Fruit fly (Drosophila melanogaster) whole organism, prepupa: ENCODE results near the gene Sec15.

Experiments
- CG16779 ChIP-seq: fragments of 200-800 bp; sonication (Bioruptor generic); optimal IDR thresholded peaks from 3 replicates; lab custom pipeline; 2017; ENCODE audit warnings: missing biosample characterization, mild to moderate bottlenecking, missing genetic modification characterization
- CG6854 ChIP-seq: fragments of 200-800 bp; sonication (Bioruptor generic); optimal IDR thresholded peaks from 2 replicates; lab custom pipeline; 2017; ENCODE audit warnings: missing biosample characterization, mild to moderate bottlenecking, missing genetic modification characterization
- CG8119 ChIP-seq: fragments of 200-800 bp; sonication (Bioruptor generic); IDR thresholded peaks from 3 replicates; pipeline ENCODE4 v1.3.6; 2022; ENCODE audit warnings: missing biosample characterization, missing genetic modification characterization
- CG8632 ChIP-seq: fragments of 200-800 bp; sonication (Bioruptor generic); optimal IDR thresholded peaks from 3 replicates; lab custom pipeline; 2016; ENCODE audit warnings: missing biosample characterization, missing genetic modification characterization
- Gug ChIP-seq: fragments of 200-800 bp; sonication (Bioruptor generic); IDR thresholded peaks from 2 replicates; pipeline ENCODE4 v1.3.6; 2022; ENCODE audit warnings: missing biosample characterization, missing genetic modification characterization
- OdsH ChIP-seq: fragments of 200-800 bp; sonication (Bioruptor generic); optimal IDR thresholded peaks from 3 replicates; lab custom pipeline; 2016; ENCODE audit warnings: missing biosample characterization, missing genetic modification characterization
- Smox ChIP-seq: fragments of 200-800 bp; sonication (Bioruptor generic); optimal IDR thresholded peaks from 3 replicates; lab custom pipeline; 2016; ENCODE audit warnings: missing biosample characterization, missing genetic modification characterization
- pdm3 ChIP-seq: fragments of 200-800 bp; sonication (Bioruptor generic); optimal IDR thresholded peaks from 3 replicates; lab custom pipeline; 2016; ENCODE audit warnings: missing biosample characterization, missing genetic modification characterization

DNA sequence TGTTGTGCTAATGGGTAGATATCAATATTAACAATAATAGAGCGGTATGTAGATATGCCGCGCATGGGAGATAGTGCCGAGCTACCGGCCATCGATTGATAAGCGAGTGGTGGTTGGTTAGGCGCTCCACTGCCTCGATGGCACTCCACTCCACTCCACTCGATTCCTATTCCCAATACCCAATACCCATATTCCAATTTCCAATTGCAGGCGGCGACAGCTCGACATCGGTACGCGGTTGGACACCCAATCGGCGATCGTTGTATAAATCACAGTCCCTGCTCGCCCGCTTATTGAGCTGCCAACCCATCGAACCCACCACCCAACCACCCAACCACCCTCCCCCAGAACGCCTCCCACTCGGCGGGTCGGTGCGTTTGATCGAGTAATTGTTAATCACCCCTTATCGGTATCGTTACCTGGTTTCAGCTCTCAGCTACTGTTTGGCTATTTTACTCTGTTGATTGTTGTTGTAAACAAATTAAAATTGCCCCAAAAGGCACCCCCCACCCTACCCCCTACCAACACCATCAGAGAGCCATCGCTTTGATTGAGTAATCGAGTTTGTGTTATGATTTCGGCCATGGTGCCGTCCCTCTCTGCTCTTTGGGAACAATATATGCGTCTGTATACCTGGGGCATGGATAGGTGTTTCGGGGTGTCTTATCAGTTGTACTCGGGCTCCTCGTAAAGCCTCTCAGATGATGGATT, 26.7 kb downstream of the Sec15 start, which contains the start of gene HHEX:
- TF ChIP-seq Gug (GFP tag; lab: Robert Waterston, UW) (no peak), CG8119 (GFP tag; lab: Robert Waterston, UW) (no peak), Smox (GFP tag; lab: Kevin White, UChicago) (no peak), pdm3 (GFP tag; lab: Kevin White, UChicago) (no peak), CG16779 (no peak), OdsH (GFP tag; lab: Kevin White, UChicago) (no peak), CG8632 (GFP tag; lab: Kevin White, UChicago) (no peak), CG6854 (no peak)
